Fruit fly (Drosophila melanogaster) whole organism, adult: ENCODE measurements around the gene CG34250.

Source experiments
- CG11617 ChIP-seq: fragments of 200-800 bp; sonication (Bioruptor generic); optimal IDR thresholded peaks from 2 replicates; lab custom pipeline; 2017; ENCODE audit warnings: mild to moderate bottlenecking, missing biosample characterization, missing genetic modification reagents, missing genetic modification characterization
- CG12768 ChIP-seq: fragments of 200-800 bp; sonication (Bioruptor generic); optimal IDR thresholded peaks from 2 replicates; lab custom pipeline; 2017; ENCODE audit warnings: missing biosample characterization, missing genetic modification characterization, mild to moderate bottlenecking, moderate library complexity, missing genetic modification reagents
- CG14711 ChIP-seq: fragments of 200-800 bp; sonication (Bioruptor generic); optimal IDR thresholded peaks from 2 replicates; lab custom pipeline; 2018; ENCODE audit warnings: missing biosample characterization, mild to moderate bottlenecking, missing genetic modification characterization, moderate library complexity
- CG1620 ChIP-seq: fragments of 200-800 bp; sonication (Bioruptor generic); optimal IDR thresholded peaks from 2 replicates; lab custom pipeline; 2016; ENCODE audit warnings: missing biosample characterization, missing genetic modification characterization
- CG33017 ChIP-seq: fragments of 200-800 bp; sonication (Bioruptor generic); optimal IDR thresholded peaks from 2 replicates; lab custom pipeline; 2018; ENCODE audit warnings: missing biosample characterization, mild to moderate bottlenecking, missing genetic modification characterization, moderate library complexity
- CG5204 ChIP-seq: fragments of 200-800 bp; sonication (Bioruptor generic); optimal IDR thresholded peaks from 2 replicates; lab custom pipeline; 2016; ENCODE audit warnings: missing biosample characterization, missing genetic modification characterization
- CG7045 ChIP-seq: fragments of 200-800 bp; sonication (Bioruptor generic); optimal IDR thresholded peaks from 2 replicates; lab custom pipeline; 2017; ENCODE audit warnings: missing biosample characterization, mild to moderate bottlenecking, missing genetic modification characterization
- CG7101 ChIP-seq: fragments of 200-800 bp; sonication (Bioruptor generic); optimal IDR thresholded peaks from 2 replicates; lab custom pipeline; 2018; ENCODE audit warnings: missing biosample characterization, mild to moderate bottlenecking, missing genetic modification characterization, moderate library complexity
- Clk ChIP-seq: fragments of 200-800 bp; sonication (Bioruptor generic); optimal IDR thresholded peaks from 2 replicates; lab custom pipeline; 2017; ENCODE audit warnings: missing biosample characterization, missing genetic modification characterization
- Crg-1 ChIP-seq: fragments of 200-800 bp; sonication (Bioruptor generic); optimal IDR thresholded peaks from 2 replicates; lab custom pipeline; 2016; ENCODE audit warnings: missing biosample characterization, missing genetic modification characterization
- Hr96 ChIP-seq: fragments of 200-800 bp; sonication (Bioruptor generic); optimal IDR thresholded peaks from 2 replicates; lab custom pipeline; 2016; ENCODE audit warnings: missing biosample characterization, missing genetic modification characterization
- Mnt ChIP-seq: fragments of 200-800 bp; sonication (Bioruptor generic); optimal IDR thresholded peaks from 2 replicates; lab custom pipeline; 2016; ENCODE audit warnings: missing biosample characterization, mild to moderate bottlenecking, missing genetic modification characterization
- bab1 ChIP-seq: fragments of 200-800 bp; sonication (Bioruptor generic); optimal IDR thresholded peaks from 3 replicates; lab custom pipeline; 2019; ENCODE audit warnings: missing biosample characterization, mild to moderate bottlenecking, missing genetic modification characterization, moderate library complexity
- cic ChIP-seq: fragments of 200-800 bp; sonication (Bioruptor generic); optimal IDR thresholded peaks from 2 replicates; lab custom pipeline; 2017; ENCODE audit warnings: missing biosample characterization, mild to moderate bottlenecking, missing genetic modification characterization, moderate library complexity
- cnc ChIP-seq, 2 experiments: fragments of >200 bp; optimal IDR thresholded peaks; 2 replicates each; lab custom pipeline; 2017
- kay ChIP-seq: fragments of 200-800 bp; sonication (Bioruptor generic); peaks from one replicate; lab custom pipeline; 2016; ENCODE audit warnings: missing biosample characterization, missing genetic modification characterization, borderline replicate concordance
- ovo ChIP-seq: fragments of 200-800 bp; sonication (Bioruptor generic); optimal IDR thresholded peaks from 2 replicates; lab custom pipeline; 2016; ENCODE audit warnings: missing biosample characterization, missing genetic modification characterization
- pad ChIP-seq: fragments of 200-800 bp; sonication (Bioruptor generic); optimal IDR thresholded peaks from 3 replicates; lab custom pipeline; 2017; ENCODE audit warnings: missing biosample characterization, missing genetic modification characterization, mild to moderate bottlenecking, moderate library complexity, missing genetic modification reagents
- tj ChIP-seq: fragments of 200-800 bp; sonication (Bioruptor generic); optimal IDR thresholded peaks from 3 replicates; lab custom pipeline; 2017; ENCODE audit warnings: missing biosample characterization, mild to moderate bottlenecking, missing genetic modification characterization, moderate library complexity
- toe ChIP-seq: fragments of 200-800 bp; sonication (Bioruptor generic); optimal IDR thresholded peaks from 2 replicates; lab custom pipeline; 2016; ENCODE audit warnings: missing biosample characterization, missing genetic modification characterization

Gene CG34250

dm6 chr3L:17498952-17499710 lies 23.1 kb downstream of the CG34250 start:
- TF ChIP-seq Crg-1 (GFP tag; lab: Kevin White, UChicago) = no peak
- no peak for TF ChIP-seq toe (GFP tag; lab: Kevin White, UChicago)
- no peak for TF ChIP-seq Mnt (GFP tag; lab: Kevin White, UChicago)
- no peak for TF ChIP-seq CG1620
- TF ChIP-seq ovo (GFP tag; lab: Kevin White, UChicago) = no peak
- TF ChIP-seq CG7101 (tag; lab: Kevin White, UChicago) = no peak

dm6 chr3L:17500315-17500985 lies 24.4 kb downstream of the CG34250 start:
- TF ChIP-seq tj (GFP tag; lab: Kevin White, UChicago) = peak; percentile 15
- TF ChIP-seq kay = peak; percentile 20
- no peak for TF ChIP-seq CG7045

dm6 chr3L:17502235-17502634 lies 26.2 kb downstream of the CG34250 start:
- no peak for TF ChIP-seq CG33017 (tag; lab: Kevin White, UChicago)
- TF ChIP-seq CG11617 (GFP tag; lab: Kevin White, UChicago) = no peak
- TF ChIP-seq toe (GFP tag; lab: Kevin White, UChicago) = no peak
- TF ChIP-seq Clk = no peak
- TF ChIP-seq ovo (GFP tag; lab: Kevin White, UChicago) = no peak
- no peak for TF ChIP-seq bab1
- TF ChIP-seq pad (GFP tag; lab: Kevin White, UChicago) = no peak

- no peak for TF ChIP-seq ovo (GFP tag; lab: Kevin White, UChicago)
- no peak for TF ChIP-seq CG33017 (tag; lab: Kevin White, UChicago)
- no peak for TF ChIP-seq cnc (optimal IDR thresholded peaks at IDR 0.05; lab: Kevin White, UChicago)
- TF ChIP-seq CG12768 = no peak
- TF ChIP-seq toe (GFP tag; lab: Kevin White, UChicago) = no peak
- no peak for TF ChIP-seq Clk
- TF ChIP-seq bab1 = no peak
- no peak for TF ChIP-seq CG7045
- no peak for TF ChIP-seq CG14711 (tag; lab: Kevin White, UChicago)
- no peak for TF ChIP-seq cic
These were observed 28.5 kb downstream of the CG34250 start for dm6 chr3L:17504538-17504937.

- TF ChIP-seq CG5204 (GFP tag; lab: Kevin White, UChicago) = no peak
- TF ChIP-seq Hr96 (GFP tag; lab: Kevin White, UChicago) = no peak
- no peak for TF ChIP-seq CG7101 (tag; lab: Kevin White, UChicago)
- TF ChIP-seq pad (GFP tag; lab: Kevin White, UChicago) = no peak
- TF ChIP-seq toe (GFP tag; lab: Kevin White, UChicago) = no peak
- TF ChIP-seq kay = no peak
- no peak for TF ChIP-seq Crg-1 (GFP tag; lab: Kevin White, UChicago)
- no peak for TF ChIP-seq CG7045
- no peak for TF ChIP-seq cnc (optimal IDR thresholded peaks at IDR 0.05; lab: Kevin White, UChicago)
- TF ChIP-seq bab1 = no peak
- TF ChIP-seq CG11617 (GFP tag; lab: Kevin White, UChicago) = no peak
- TF ChIP-seq cic = no peak
- no peak for TF ChIP-seq CG12768
- no peak for TF ChIP-seq CG1620
These were observed 30.2 kb downstream of the CG34250 start for dm6 chr3L:17506005-17506760.

- TF ChIP-seq bab1 (no peak), pad (GFP tag; lab: Kevin White, UChicago) (no peak), Mnt (GFP tag; lab: Kevin White, UChicago) (no peak), CG14711 (tag; lab: Kevin White, UChicago) (no peak)
These were observed 30.8 kb downstream of the CG34250 start for dm6 chr3L:17506830-17507229.

- TF ChIP-seq pad (GFP tag; lab: Kevin White, UChicago) = no peak
- no peak for TF ChIP-seq CG7045
- no peak for TF ChIP-seq CG1620
- TF ChIP-seq ovo (GFP tag; lab: Kevin White, UChicago) = no peak
- TF ChIP-seq cnc (optimal IDR thresholded peaks at IDR 0.05; lab: Kevin White, UChicago) = no peak
- no peak for TF ChIP-seq CG14711 (tag; lab: Kevin White, UChicago)
- TF ChIP-seq cic = no peak
- no peak for TF ChIP-seq kay
These were observed 37.5 kb downstream of the CG34250 start for dm6 chr3L:17513492-17513891.
